Fruit fly (Drosophila melanogaster) whole organism, embryonic: ENCODE results near the gene CG45002.

Experiments used
- B-H2 ChIP-seq: fragments of 200-800 bp; sonication (Bioruptor generic); optimal IDR thresholded peaks from 2 replicates; lab custom pipeline; 2018; ENCODE audit warnings: missing biosample characterization, mild to moderate bottlenecking, missing genetic modification characterization
- Blimp-1 ChIP-seq: fragments of 200-800 bp; sonication (Bioruptor generic); optimal IDR thresholded peaks from 3 replicates; lab custom pipeline; 2018; ENCODE audit warnings: missing biosample characterization, missing genetic modification characterization, mild to moderate bottlenecking, moderate library complexity, missing genetic modification reagents
- CG10979 ChIP-seq: fragments of 200-800 bp; sonication (Bioruptor generic); optimal IDR thresholded peaks from 2 replicates; lab custom pipeline; 2018; ENCODE audit warnings: missing biosample characterization, mild to moderate bottlenecking, missing genetic modification characterization, moderate library complexity
- CG11504 ChIP-seq: fragments of 200-800 bp; sonication (Bioruptor generic); optimal IDR thresholded peaks from 3 replicates; lab custom pipeline; 2019; ENCODE audit warnings: missing biosample characterization, mild to moderate bottlenecking, missing genetic modification characterization, moderate library complexity
- CG13123 ChIP-seq: fragments of 200-800 bp; sonication (Bioruptor generic); optimal IDR thresholded peaks from 2 replicates; lab custom pipeline; 2016; ENCODE audit warnings: missing biosample characterization, missing genetic modification characterization
- CG17359 ChIP-seq: fragments of 200-800 bp; sonication (Bioruptor generic); optimal IDR thresholded peaks from 3 replicates; lab custom pipeline; 2018; ENCODE audit warnings: missing biosample characterization, mild to moderate bottlenecking, missing genetic modification characterization, moderate library complexity
- CG17385 ChIP-seq: fragments of 200-800 bp; sonication (Bioruptor generic); optimal IDR thresholded peaks from 3 replicates; lab custom pipeline; 2018; ENCODE audit warnings: missing biosample characterization, mild to moderate bottlenecking, missing genetic modification characterization
- CG2678 ChIP-seq: fragments of 200-800 bp; sonication (Bioruptor generic); optimal IDR thresholded peaks from 3 replicates; lab custom pipeline; 2019; ENCODE audit warnings: missing biosample characterization, mild to moderate bottlenecking, missing genetic modification characterization, moderate library complexity
- CG2712 ChIP-seq: fragments of 200-800 bp; optimal IDR thresholded peaks from 3 replicates; lab custom pipeline; 2019; ENCODE audit warnings: missing biosample characterization, mild to moderate bottlenecking, missing genetic modification characterization, moderate library complexity
- CG30020 ChIP-seq: fragments of 200-800 bp; optimal IDR thresholded peaks from 2 replicates; lab custom pipeline; 2019; ENCODE audit warnings: missing biosample characterization, mild to moderate bottlenecking, missing genetic modification characterization, moderate library complexity
- CG3065 ChIP-seq: fragments of 200-800 bp; sonication (Bioruptor generic); optimal IDR thresholded peaks from 2 replicates; lab custom pipeline; 2016; ENCODE audit warnings: missing biosample characterization, missing genetic modification characterization
- CG31441 ChIP-seq: fragments of 200-800 bp; sonication (Bioruptor generic); IDR thresholded peaks from 2 replicates; pipeline ENCODE4 v1.3.6; 2022; ENCODE audit warnings: missing biosample characterization, missing genetic modification characterization
- CG32772 ChIP-seq: fragments of 200-800 bp; sonication (Bioruptor generic); IDR thresholded peaks from 2 replicates; pipeline ENCODE4 v1.3.6; 2022; ENCODE audit warnings: missing biosample characterization, missing genetic modification characterization
- CG3847 ChIP-seq: fragments of 200-800 bp; sonication (Bioruptor generic); IDR thresholded peaks from 2 replicates; pipeline ENCODE4 v1.3.6; 2022; ENCODE audit warnings: missing biosample characterization, missing genetic modification characterization
- CG3995 ChIP-seq: fragments of 200-800 bp; sonication (Bioruptor generic); optimal IDR thresholded peaks from 3 replicates; lab custom pipeline; 2016; ENCODE audit warnings: missing biosample characterization, missing genetic modification characterization
- CG4424 ChIP-seq: fragments of 200-800 bp; sonication (Bioruptor generic); optimal IDR thresholded peaks from 3 replicates; lab custom pipeline; 2016; ENCODE audit warnings: missing biosample characterization, missing genetic modification characterization
- CG4617 ChIP-seq: fragments of 200-800 bp; sonication (Bioruptor generic); optimal IDR thresholded peaks from 3 replicates; lab custom pipeline; 2016; ENCODE audit warnings: missing biosample characterization, missing genetic modification characterization, borderline replicate concordance
- CG6254 ChIP-seq: fragments of 200-800 bp; sonication (Bioruptor generic); optimal IDR thresholded peaks from 3 replicates; lab custom pipeline; 2017; ENCODE audit warnings: mild to moderate bottlenecking, missing biosample characterization, missing genetic modification reagents, missing genetic modification characterization
- CG7556 ChIP-seq: fragments of 200-800 bp; sonication (Bioruptor generic); optimal IDR thresholded peaks from 2 replicates; lab custom pipeline; 2017; ENCODE audit warnings: missing biosample characterization, mild to moderate bottlenecking, missing genetic modification characterization
- CG8281 ChIP-seq: fragments of 200-800 bp; sonication (Bioruptor generic); optimal IDR thresholded peaks from 2 replicates; lab custom pipeline; 2018; ENCODE audit warnings: missing biosample characterization, mild to moderate bottlenecking, missing genetic modification characterization, moderate library complexity
- CG8290 ChIP-seq, 3 experiments: fragments of 200-800 bp; sonication (Bioruptor generic); optimal IDR thresholded peaks; 2 replicates each; lab custom pipeline; 2016 to 2019; ENCODE audit warnings: missing biosample characterization in 3 of 3, missing genetic modification characterization in 3 of 3, mild to moderate bottlenecking in 2 of 3, moderate library complexity in 1 of 3
- CG8359 ChIP-seq: fragments of 200-800 bp; sonication (Bioruptor generic); optimal IDR thresholded peaks from 2 replicates; lab custom pipeline; 2017; ENCODE audit warnings: missing biosample characterization, mild to moderate bottlenecking, missing genetic modification characterization, borderline replicate concordance
- CG8388 ChIP-seq: fragments of 200-800 bp; sonication (Bioruptor generic); optimal IDR thresholded peaks from 2 replicates; lab custom pipeline; 2019; ENCODE audit warnings: missing biosample characterization, mild to moderate bottlenecking, missing genetic modification characterization, moderate library complexity
- Drgx ChIP-seq: fragments of 200-800 bp; sonication (Bioruptor generic); IDR thresholded peaks from 2 replicates; pipeline ENCODE4 v1.3.6; 2022; ENCODE audit warnings: missing biosample characterization, missing genetic modification characterization
- Ets65A ChIP-seq: fragments of 200-800 bp; sonication (Bioruptor generic); peaks from one replicate; lab custom pipeline; 2016; ENCODE audit warnings: missing biosample characterization, missing genetic modification characterization
- H2.0 ChIP-seq: fragments of 200-800 bp; sonication (Bioruptor generic); IDR thresholded peaks from 2 replicates; pipeline ENCODE4 v1.3.6; 2022; ENCODE audit warnings: missing biosample characterization, missing genetic modification characterization
- Med ChIP-seq: fragments of 200-800 bp; sonication (Bioruptor generic); peaks from one replicate; lab custom pipeline; 2016; ENCODE audit warnings: missing biosample characterization, missing genetic modification characterization, mild to moderate bottlenecking, inconsistent platforms, moderate library complexity
- NK7.1 ChIP-seq: fragments of 200-800 bp; sonication (Bioruptor generic); optimal IDR thresholded peaks from 3 replicates; lab custom pipeline; 2016; ENCODE audit warnings: missing biosample characterization, missing genetic modification characterization
- Optix ChIP-seq: fragments of 200-800 bp; sonication (Bioruptor generic); IDR thresholded peaks from 3 replicates; pipeline ENCODE4 v1.3.6; 2022; ENCODE audit warnings: missing biosample characterization, missing genetic modification characterization
- Pdp1 ChIP-seq, 2 experiments: fragments of 200-800 bp; sonication (Bioruptor generic); optimal IDR thresholded peaks; 3 replicates each; lab custom pipeline; 2016; ENCODE audit warnings: missing biosample characterization in 2 of 2, missing genetic modification characterization in 2 of 2, mild to moderate bottlenecking in 1 of 2, moderate library complexity in 1 of 2
- Rfx ChIP-seq: fragments of 200-800 bp; sonication (Bioruptor generic); IDR thresholded peaks from 2 replicates; pipeline ENCODE4 v1.3.6; 2022; ENCODE audit warnings: missing biosample characterization, missing genetic modification characterization
- ap ChIP-seq: fragments of 200-800 bp; sonication (Bioruptor generic); IDR thresholded peaks from 2 replicates; pipeline ENCODE4 v1.3.6; 2022; ENCODE audit warnings: missing biosample characterization, missing genetic modification characterization
- ato ChIP-seq: fragments of 200-800 bp; sonication (Bioruptor generic); IDR thresholded peaks from 2 replicates; pipeline ENCODE4 v1.3.6; 2022; ENCODE audit warnings: missing biosample characterization, missing genetic modification characterization; ENCODE audit not compliant: partially characterized antibody
- cg ChIP-seq: fragments of 200-800 bp; sonication (Bioruptor generic); optimal IDR thresholded peaks from 3 replicates; lab custom pipeline; 2019; ENCODE audit warnings: missing biosample characterization, mild to moderate bottlenecking, missing genetic modification characterization, moderate library complexity
- ci ChIP-seq: fragments of 200-800 bp; sonication (Bioruptor generic); IDR thresholded peaks from 3 replicates; pipeline ENCODE4 v1.3.6; 2022; ENCODE audit warnings: missing biosample characterization, missing genetic modification characterization
- dimm ChIP-seq: fragments of 200-800 bp; sonication (Bioruptor generic); IDR thresholded peaks from 2 replicates; pipeline ENCODE4 v1.3.6; 2022; ENCODE audit warnings: missing biosample characterization, missing genetic modification characterization
- dmrt11E ChIP-seq: fragments of 200-800 bp; sonication (Bioruptor generic); optimal IDR thresholded peaks from 3 replicates; lab custom pipeline; 2018; ENCODE audit warnings: missing biosample characterization, mild to moderate bottlenecking, missing genetic modification characterization, moderate library complexity
- dmrt99B ChIP-seq: fragments of 200-800 bp; sonication (Bioruptor generic); optimal IDR thresholded peaks from 2 replicates; lab custom pipeline; 2018; ENCODE audit warnings: missing biosample characterization, mild to moderate bottlenecking, missing genetic modification characterization, moderate library complexity
- gce ChIP-seq: fragments of 200-800 bp; sonication (Bioruptor generic); IDR thresholded peaks from 3 replicates; pipeline ENCODE4 v1.3.6; 2022; ENCODE audit warnings: missing biosample characterization, missing genetic modification characterization
- hth ChIP-seq: fragments of >200 bp; optimal IDR thresholded peaks from 2 replicates; lab custom pipeline; 2017; ENCODE audit warnings: inconsistent platforms
- pho ChIP-seq: fragments of 200-800 bp; sonication (Bioruptor generic); optimal IDR thresholded peaks from 2 replicates; lab custom pipeline; 2016; ENCODE audit warnings: missing biosample characterization, missing genetic modification characterization
- pros ChIP-seq: fragments of 200-800 bp; sonication (Bioruptor generic); optimal IDR thresholded peaks from 3 replicates; lab custom pipeline; 2019; ENCODE audit warnings: missing biosample characterization, mild to moderate bottlenecking, missing genetic modification characterization, moderate library complexity
- ro ChIP-seq: fragments of 200-800 bp; sonication (Bioruptor generic); IDR thresholded peaks from 2 replicates; pipeline ENCODE4 v1.3.6; 2022; ENCODE audit warnings: missing biosample characterization, missing genetic modification characterization
- sug ChIP-seq: fragments of 200-800 bp; optimal IDR thresholded peaks from 2 replicates; lab custom pipeline; 2019; ENCODE audit warnings: missing biosample characterization, mild to moderate bottlenecking, missing genetic modification characterization, moderate library complexity
- twi ChIP-seq: fragments of 200-800 bp; optimal IDR thresholded peaks from 2 replicates; lab custom pipeline; 2019; ENCODE audit warnings: missing biosample characterization, mild to moderate bottlenecking, missing genetic modification characterization, moderate library complexity

Gene CG45002

dm6 chrX:16932820-16933386 lies 133.6 kb downstream of the CG45002 start (continued):
- TF ChIP-seq CG10979 (tag; lab: Kevin White, UChicago), result peak; percentile 24
- TF ChIP-seq dmrt11E (tag; lab: Kevin White, UChicago), result no peak
- peak; percentile 36 for TF ChIP-seq Ets65A
- TF ChIP-seq CG6254 (GFP tag; lab: Kevin White, UChicago), result no peak
- peak; percentile 37; the same call in 1 of the 3 replicates for TF ChIP-seq ci (GFP tag; lab: Robert Waterston, UW)
- no peak for TF ChIP-seq CG3847 (GFP tag; lab: Robert Waterston, UW)
- TF ChIP-seq CG3065 (GFP tag; lab: Kevin White, UChicago), result no peak
- no peak for TF ChIP-seq gce (GFP tag; lab: Robert Waterston, UW)
- TF ChIP-seq pros (GFP tag; lab: Kevin White, UChicago), result peak; percentile 63
- no peak for TF ChIP-seq CG13123 (GFP tag; lab: Kevin White, UChicago)
- TF ChIP-seq CG30020, result no peak
- peak; percentile 1 for TF ChIP-seq CG2712
- peak; percentile 8 for TF ChIP-seq CG4424 (GFP tag; lab: Kevin White, UChicago)
- no peak for TF ChIP-seq B-H2 (GFP tag; lab: Kevin White, UChicago)
- TF ChIP-seq CG8281, result no peak
- TF ChIP-seq Drgx, result no peak
- no peak for TF ChIP-seq H2.0 (GFP tag; lab: Robert Waterston, UW)
- TF ChIP-seq CG7556 (GFP tag; lab: Kevin White, UChicago), result no peak
- TF ChIP-seq CG11504 (tag; lab: Kevin White, UChicago), result peak; percentile 8
- peak; percentile 51 for TF ChIP-seq Blimp-1
- TF ChIP-seq hth, result no peak
- no peak for TF ChIP-seq CG4617 (GFP tag; lab: Kevin White, UChicago)
- 0 out of 2 replicates have a peak, but pooled peaks have one; percentile 12 for TF ChIP-seq CG31441 (GFP tag; lab: Robert Waterston, UW)
- peak; percentile 2 for TF ChIP-seq CG2678 (tag; lab: Kevin White, UChicago)
- TF ChIP-seq CG17385 (GFP tag; lab: Kevin White, UChicago), result no peak
- TF ChIP-seq NK7.1, result no peak
- TF ChIP-seq CG17359 (tag; lab: Kevin White, UChicago), result peak; percentile 27
- no peak for TF ChIP-seq dimm (GFP tag; lab: Robert Waterston, UW)
- no peak for TF ChIP-seq CG3995 (GFP tag; lab: Kevin White, UChicago)
- peak; percentile 30 for TF ChIP-seq dmrt99B
- TF ChIP-seq ato (GFP tag; lab: Robert Waterston, UW), result no peak
- TF ChIP-seq twi (tag; lab: Kevin White, UChicago), result no peak

dm6 chrX:16931994-16932819 lies 134.3 kb downstream of the CG45002 start:
- TF ChIP-seq Drgx, result peak; percentile 53
- TF ChIP-seq pho, result no peak
- no peak for TF ChIP-seq CG8290 (GFP tag; optimal IDR thresholded peaks at IDR 0.05; lab: Kevin White, UChicago)
- TF ChIP-seq CG8290 (tag; optimal IDR thresholded peaks at IDR 0.05; lab: Kevin White, UChicago), result peak in 1 of 2 experiments; percentile 40
- no peak for TF ChIP-seq ro (GFP tag; lab: Robert Waterston, UW)
- TF ChIP-seq CG8359 (GFP tag; lab: Kevin White, UChicago), result peak; percentile 99
- TF ChIP-seq CG32772 (GFP tag; lab: Robert Waterston, UW), result 0 out of 2 replicates have a peak, but pooled peaks have one; percentile 12
- TF ChIP-seq Pdp1 (GFP tag; optimal IDR thresholded peaks at IDR 0.05; lab: Kevin White, UChicago), result peak in 1 of 2 experiments; percentile 62
- TF ChIP-seq Med (GFP tag; lab: Kevin White, UChicago), result peak; percentile 62
- peak; percentile 44; the same call in 1 of the 3 replicates for TF ChIP-seq Optix (GFP tag; lab: Robert Waterston, UW)
- TF ChIP-seq CG8388 (GFP tag; lab: Kevin White, UChicago), result no peak
- TF ChIP-seq CG11504 (tag; lab: Kevin White, UChicago), result peak; percentile 23
- peak; percentile 74 for TF ChIP-seq sug (tag; lab: Kevin White, UChicago)
- TF ChIP-seq cg, result peak; percentile 21
- peak; percentile 17; the same call in 1 of the 2 replicates for TF ChIP-seq ap (GFP tag; lab: Robert Waterston, UW)
- TF ChIP-seq Rfx (GFP tag; lab: Robert Waterston, UW), result peak; percentile 47; the same call in 1 of the 2 replicates
